Fruit fly (Drosophila melanogaster): Measurements from ENCODE around the gene CG12105.

CG12105 gene

DNA sequence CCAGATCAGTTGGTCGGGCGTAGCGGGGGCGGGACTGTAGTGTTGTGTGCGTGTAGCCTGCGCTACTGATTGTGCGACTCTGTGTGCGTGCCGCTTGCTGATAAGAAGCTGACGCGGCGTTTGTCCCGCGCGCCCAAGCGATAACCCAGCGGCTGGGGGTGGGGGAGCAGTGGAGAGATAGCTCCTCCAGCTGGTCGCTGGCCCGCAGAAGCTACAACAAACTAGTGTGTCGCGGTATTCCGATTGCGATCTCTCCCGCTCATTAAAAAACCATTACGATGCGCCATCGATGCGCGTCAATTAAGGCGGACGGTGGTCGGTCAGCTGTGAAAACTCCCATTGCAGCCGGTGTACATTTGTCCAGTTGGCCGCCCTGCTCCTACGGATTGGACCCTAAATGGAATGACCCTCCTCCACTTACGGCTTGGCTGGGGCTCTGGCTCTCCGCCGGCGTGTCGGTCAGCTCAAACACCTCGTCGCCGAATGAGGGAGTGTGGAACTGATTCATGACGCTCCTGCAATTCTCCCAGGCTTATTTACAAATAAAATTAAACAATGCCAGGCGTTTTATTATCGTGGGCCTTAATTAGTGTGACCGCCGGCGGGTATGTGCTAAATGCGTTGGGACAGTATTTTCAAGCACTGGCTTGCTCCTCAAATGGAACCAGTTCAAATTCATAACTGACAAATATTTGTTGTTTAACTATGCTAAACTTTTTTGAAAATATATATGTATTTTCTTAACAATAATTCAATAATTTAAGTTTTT, 13.4 kb downstream of the CG12105 start, which contains the start of gene CG12104 (continued):
- TF ChIP-seq HmgZ (tag; optimal IDR thresholded peaks at IDR 0.05), result peak; percentile 38
- peak; percentile 71 for TF ChIP-seq row (GFP tag; IDR thresholded peaks at IDR 0.05)
- peak; percentile 20 for TF ChIP-seq Dp (GFP tag; optimal IDR thresholded peaks at IDR 0.05)
- no peak for TF ChIP-seq CG12071 (GFP tag; optimal IDR thresholded peaks at IDR 0.05)
- TF ChIP-seq CG10979 (tag; optimal IDR thresholded peaks at IDR 0.05), result no peak
- TF ChIP-seq CG12155 (GFP tag; optimal IDR thresholded peaks at IDR 0.05), result no peak
- no peak for TF ChIP-seq dimm (GFP tag; IDR thresholded peaks at IDR 0.05)
- TF ChIP-seq CG11723 (GFP tag; optimal IDR thresholded peaks at IDR 0.05), result no peak
- TF ChIP-seq knrl (GFP tag; IDR thresholded peaks at IDR 0.05; ENCODE audit: partially characterized antibody), result 0 out of 3 replicates have a peak, but pooled peaks have one; percentile 21
- peak; percentile 29 for TF ChIP-seq CG17829 (tag; optimal IDR thresholded peaks at IDR 0.05)
- no peak for TF ChIP-seq CG14860 (GFP tag; IDR thresholded peaks at IDR 0.05; ENCODE audit: partially characterized antibody)
- TF ChIP-seq CG10431 (GFP tag; optimal IDR thresholded peaks at IDR 0.05), result peak; percentile 51
- no peak for TF ChIP-seq tx (GFP tag; optimal IDR thresholded peaks at IDR 0.05)
- TF ChIP-seq CG32767 (GFP tag; IDR thresholded peaks at IDR 0.05), result no peak
- TF ChIP-seq Atf-2 (GFP tag; optimal IDR thresholded peaks at IDR 0.05), result no peak
- peak; percentile 35; the same call in 1 of the 2 replicates for TF ChIP-seq amos (GFP tag; IDR thresholded peaks at IDR 0.05; ENCODE audit: partially characterized antibody)
- peak; percentile 12 for TF ChIP-seq CG7987 (GFP tag; optimal IDR thresholded peaks at IDR 0.05)
- TF ChIP-seq CG43689 (GFP tag; IDR thresholded peaks at IDR 0.05), result no peak
- TF ChIP-seq da (GFP tag; optimal IDR thresholded peaks at IDR 0.05), result no peak
- TF ChIP-seq Gsc (GFP tag; IDR thresholded peaks at IDR 0.05), result no peak
- TF ChIP-seq Elba2 (GFP tag; optimal IDR thresholded peaks at IDR 0.05), result no peak
- TF ChIP-seq pan (optimal IDR thresholded peaks at IDR 0.05), result no peak
- TF ChIP-seq pan (GFP tag; optimal IDR thresholded peaks at IDR 0.05 in 1 of 2, IDR thresholded peaks at IDR 0.05 in 1 of 2), result no peak
- TF ChIP-seq grn (GFP tag; optimal IDR thresholded peaks at IDR 0.05), result peak; percentile 79
- TF ChIP-seq Awh (GFP tag; IDR thresholded peaks at IDR 0.05), result no peak
- TF ChIP-seq CG31365 (tag; optimal IDR thresholded peaks at IDR 0.05), result no peak
- TF ChIP-seq grau (tag; optimal IDR thresholded peaks at IDR 0.05), result peak; percentile 37
- TF ChIP-seq Tbp (GFP tag; optimal IDR thresholded peaks at IDR 0.05), result no peak
- no peak for TF ChIP-seq wor (GFP tag; IDR thresholded peaks at IDR 0.05)
- TF ChIP-seq CG7556 (GFP tag; optimal IDR thresholded peaks at IDR 0.05), result no peak
- peak; percentile 91 for TF ChIP-seq sug (tag; optimal IDR thresholded peaks at IDR 0.05)
- no peak for TF ChIP-seq CG8924 (tag; optimal IDR thresholded peaks at IDR 0.05)
- TF ChIP-seq bcd (GFP tag; optimal IDR thresholded peaks at IDR 0.05), result no peak
- TF ChIP-seq nau (GFP tag; optimal IDR thresholded peaks at IDR 0.05), result no peak
- TF ChIP-seq CG2120 (GFP tag; optimal IDR thresholded peaks at IDR 0.05), result peak; percentile 10
- TF ChIP-seq odd (GFP tag; optimal IDR thresholded peaks at IDR 0.05), result no peak
- no peak for TF ChIP-seq CG1792 (GFP tag; optimal IDR thresholded peaks at IDR 0.05)
- peak; percentile 15 for TF ChIP-seq Sin3A (optimal IDR thresholded peaks at IDR 0.05)
- peak; percentile 75 for TF ChIP-seq MBD-R2 (GFP tag; IDR thresholded peaks at IDR 0.05)
- no peak for TF ChIP-seq CG42726 (GFP tag; IDR thresholded peaks at IDR 0.05; ENCODE audit: partially characterized antibody)
- no peak for TF ChIP-seq seq (GFP tag; IDR thresholded peaks at IDR 0.05)
- TF ChIP-seq kni (GFP tag; optimal IDR thresholded peaks at IDR 0.05), result no peak
- TF ChIP-seq CG9727 (GFP tag; optimal IDR thresholded peaks at IDR 0.05), result peak; percentile 42
- TF ChIP-seq Optix (GFP tag; IDR thresholded peaks at IDR 0.05), result no peak
- peak; percentile 34; the same call in 1 of the 4 replicates for TF ChIP-seq Dll (GFP tag; IDR thresholded peaks at IDR 0.05; ENCODE audit: partially characterized antibody)
- no peak for TF ChIP-seq mam (GFP tag; optimal IDR thresholded peaks at IDR 0.05)
- TF ChIP-seq sob (GFP tag; IDR thresholded peaks at IDR 0.05), result 0 out of 2 replicates have a peak, but pooled peaks have one; percentile 14
- no peak for TF ChIP-seq Rfx (GFP tag; IDR thresholded peaks at IDR 0.05)
- TF ChIP-seq CG8290 (GFP tag; optimal IDR thresholded peaks at IDR 0.05), result no peak
- TF ChIP-seq CG8290 (tag; optimal IDR thresholded peaks at IDR 0.05), result peak in 1 of 2 experiments; percentile 13
- TF ChIP-seq Hr51 (GFP tag; optimal IDR thresholded peaks at IDR 0.05), result no peak
